Fruit fly (Drosophila melanogaster): Measurements from ENCODE around the gene Taf1.

DNA sequence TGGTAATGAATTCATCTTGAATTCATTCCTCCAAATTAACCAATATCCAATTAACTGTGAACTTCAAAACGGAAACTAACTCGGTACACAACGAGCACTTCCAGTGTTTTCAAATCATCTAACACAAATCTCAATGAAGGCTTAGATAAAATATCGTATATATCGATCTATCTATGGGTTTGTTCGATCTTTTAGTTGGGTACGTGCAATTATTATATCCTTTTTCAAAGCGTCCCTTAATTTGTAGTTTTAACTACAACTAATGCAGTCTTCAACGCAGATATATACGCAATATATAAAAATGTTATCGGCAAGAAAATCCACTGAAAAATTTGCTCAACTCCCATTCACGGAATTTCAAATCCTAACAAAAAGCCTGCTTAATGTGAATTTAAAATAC is 48.8 kb upstream of the Taf1 start, which contains the start of gene CG1138:
- TF ChIP-seq Hr39 (GFP tag; optimal IDR thresholded peaks at IDR 0.05), result no peak
- TF ChIP-seq CG10669 (GFP tag; optimal IDR thresholded peaks at IDR 0.05), result no peak
- TF ChIP-seq Sox102F (GFP tag; optimal IDR thresholded peaks at IDR 0.05), result no peak
- no peak for TF ChIP-seq fd59A (GFP tag; optimal IDR thresholded peaks at IDR 0.05)
- TF ChIP-seq CG8119 (GFP tag; IDR thresholded peaks at IDR 0.05), result no peak

Data from whole organism, prepupa.